Fruit fly (Drosophila melanogaster) whole organism, embryonic: ENCODE data around the gene Arp2.

Experiments used
- B-H2 ChIP-seq: fragments of 200-800 bp; sonication (Bioruptor generic); optimal IDR thresholded peaks from 2 replicates; lab custom pipeline; 2018; ENCODE audit warnings: missing biosample characterization, mild to moderate bottlenecking, missing genetic modification characterization
- BEAF-32 ChIP-seq: fragments of 200-800 bp; sonication (Bioruptor generic); optimal IDR thresholded peaks from 3 replicates; lab custom pipeline; 2017; ENCODE audit warnings: missing biosample characterization, missing genetic modification characterization, mild to moderate bottlenecking, moderate library complexity, missing genetic modification reagents
- CG11093 ChIP-seq: fragments of 200-800 bp; sonication (Bioruptor generic); IDR thresholded peaks from 3 replicates; pipeline ENCODE4 v1.3.6; 2022; ENCODE audit warnings: missing biosample characterization, missing genetic modification characterization
- CG11456 ChIP-seq: fragments of 200-800 bp; sonication (Bioruptor generic); IDR thresholded peaks from 3 replicates; pipeline ENCODE4 v1.3.6; 2022; ENCODE audit warnings: missing biosample characterization, missing genetic modification characterization
- CG14965 ChIP-seq: fragments of 200-800 bp; sonication (Bioruptor generic); optimal IDR thresholded peaks from 2 replicates; lab custom pipeline; 2016; ENCODE audit warnings: missing biosample characterization, missing genetic modification characterization, borderline replicate concordance
- CG15269 ChIP-seq: fragments of 200-800 bp; sonication (Bioruptor generic); optimal IDR thresholded peaks from 2 replicates; lab custom pipeline; 2018; ENCODE audit warnings: missing biosample characterization, mild to moderate bottlenecking, missing genetic modification characterization, moderate library complexity
- CG15696 ChIP-seq: fragments of 200-800 bp; sonication (Bioruptor generic); optimal IDR thresholded peaks from 2 replicates; lab custom pipeline; 2019; ENCODE audit warnings: missing biosample characterization, mild to moderate bottlenecking, missing genetic modification characterization, moderate library complexity
- CG1792 ChIP-seq: fragments of 200-800 bp; sonication (Bioruptor generic); optimal IDR thresholded peaks from 2 replicates; lab custom pipeline; 2016; ENCODE audit warnings: missing biosample characterization, missing genetic modification characterization
- CG18599 ChIP-seq: fragments of 200-800 bp; sonication (Bioruptor generic); optimal IDR thresholded peaks from 3 replicates; lab custom pipeline; 2017; ENCODE audit warnings: missing biosample characterization, missing genetic modification characterization, mild to moderate bottlenecking, moderate library complexity, missing genetic modification reagents
- CG18619 ChIP-seq: fragments of 200-800 bp; sonication (Bioruptor generic); optimal IDR thresholded peaks from 3 replicates; lab custom pipeline; 2017; ENCODE audit warnings: missing biosample characterization, mild to moderate bottlenecking, missing genetic modification characterization
- CG31224 ChIP-seq: fragments of 200-800 bp; sonication (Bioruptor generic); IDR thresholded peaks from 2 replicates; pipeline ENCODE4 v1.3.6; 2022; ENCODE audit warnings: missing biosample characterization, missing genetic modification characterization
- CG32532 ChIP-seq: fragments of 200-800 bp; sonication (Bioruptor generic); IDR thresholded peaks from 2 replicates; pipeline ENCODE4 v1.3.6; 2022; ENCODE audit warnings: missing biosample characterization, missing genetic modification characterization
- CG32767 ChIP-seq: fragments of 200-800 bp; sonication (Bioruptor generic); IDR thresholded peaks from 2 replicates; pipeline ENCODE4 v1.3.6; 2022; ENCODE audit warnings: missing biosample characterization, missing genetic modification characterization
- CG4360 ChIP-seq: fragments of 200-800 bp; sonication (Bioruptor generic); IDR thresholded peaks from 2 replicates; pipeline ENCODE4 v1.3.6; 2022; ENCODE audit warnings: missing biosample characterization, missing genetic modification characterization
- CG4820 ChIP-seq: fragments of 200-800 bp; sonication (Bioruptor generic); optimal IDR thresholded peaks from 3 replicates; lab custom pipeline; 2016; ENCODE audit warnings: missing biosample characterization, missing genetic modification characterization
- CG8924 ChIP-seq: fragments of 200-800 bp; optimal IDR thresholded peaks from 3 replicates; lab custom pipeline; 2019; ENCODE audit warnings: missing biosample characterization, mild to moderate bottlenecking, missing genetic modification characterization, moderate library complexity
- CG9727 ChIP-seq: fragments of 200-800 bp; sonication (Bioruptor generic); optimal IDR thresholded peaks from 3 replicates; lab custom pipeline; 2017; ENCODE audit warnings: missing biosample characterization, mild to moderate bottlenecking, missing genetic modification characterization
- Dbx ChIP-seq: fragments of 200-800 bp; sonication (Bioruptor generic); IDR thresholded peaks from 3 replicates; pipeline ENCODE4 v1.3.6; 2022; ENCODE audit warnings: missing biosample characterization, missing genetic modification characterization
- Dref ChIP-seq: fragments of 200-800 bp; sonication (Bioruptor generic); IDR thresholded peaks from 2 replicates; pipeline ENCODE4 v1.3.6; 2022; ENCODE audit warnings: missing biosample characterization, missing genetic modification characterization
- E2f1 ChIP-seq: fragments of 200-800 bp; sonication (Bioruptor generic); IDR thresholded peaks from 2 replicates; pipeline ENCODE4 v1.3.6; 2022; ENCODE audit warnings: missing biosample characterization, missing genetic modification characterization
- ERR ChIP-seq: fragments of 200-800 bp; sonication (Bioruptor generic); optimal IDR thresholded peaks from 2 replicates; lab custom pipeline; 2016; ENCODE audit warnings: missing biosample characterization, missing genetic modification characterization
- Hand ChIP-seq: fragments of 200-800 bp; sonication (Bioruptor generic); optimal IDR thresholded peaks from 2 replicates; lab custom pipeline; 2017; ENCODE audit warnings: mild to moderate bottlenecking, missing biosample characterization, missing genetic modification reagents, missing genetic modification characterization
- MTF-1 ChIP-seq: fragments of 200-800 bp; sonication (Bioruptor generic); optimal IDR thresholded peaks from 2 replicates; lab custom pipeline; 2018; ENCODE audit warnings: missing biosample characterization, mild to moderate bottlenecking, missing genetic modification characterization, borderline replicate concordance
- Mad ChIP-seq: fragments of 200-800 bp; sonication (Bioruptor generic); optimal IDR thresholded peaks from 2 replicates; lab custom pipeline; 2016; ENCODE audit warnings: missing biosample characterization, missing genetic modification characterization
- Scr ChIP-seq: fragments of 200-800 bp; sonication (Bioruptor generic); IDR thresholded peaks from 2 replicates; pipeline ENCODE4 v1.3.6; 2022; ENCODE audit warnings: missing biosample characterization, missing genetic modification characterization; ENCODE audit not compliant: partially characterized antibody
- Sin3A ChIP-seq: fragments of >200 bp; optimal IDR thresholded peaks from 2 replicates; lab custom pipeline; 2018
- Stat92E ChIP-seq, 3 experiments: fragments of >200 bp in 2 of 3; fragments of 200-800 bp in 1 of 3; sonication (Bioruptor generic) in 1 of 3; optimal IDR thresholded peaks; 2 replicates each; lab custom pipeline; 2017 to 2019; ENCODE audit warnings: missing biosample characterization in 3 of 3, missing genetic modification characterization in 3 of 3, mild to moderate bottlenecking in 1 of 3, moderate library complexity in 1 of 3
- Usf ChIP-seq: fragments of 200-800 bp; sonication (Bioruptor generic); optimal IDR thresholded peaks from 2 replicates; lab custom pipeline; 2017; ENCODE audit warnings: missing genotype, missing biosample characterization, missing genetic modification characterization
- exex ChIP-seq: fragments of 200-800 bp; sonication (Bioruptor generic); optimal IDR thresholded peaks from 4 replicates; lab custom pipeline; 2018; ENCODE audit warnings: missing biosample characterization, mild to moderate bottlenecking, missing genetic modification characterization, moderate library complexity
- fd96Cb ChIP-seq: fragments of 200-800 bp; sonication (Bioruptor generic); optimal IDR thresholded peaks from 2 replicates; lab custom pipeline; 2018; ENCODE audit warnings: missing biosample characterization, mild to moderate bottlenecking, missing genetic modification characterization, moderate library complexity
- ftz-f1 ChIP-seq: fragments of 200-800 bp; sonication (Bioruptor generic); optimal IDR thresholded peaks from 2 replicates; lab custom pipeline; 2016; ENCODE audit warnings: missing biosample characterization, missing genetic modification characterization
- gfzf ChIP-seq: fragments of 200-800 bp; sonication (Bioruptor generic); optimal IDR thresholded peaks from 2 replicates; lab custom pipeline; 2016; ENCODE audit warnings: missing biosample characterization, mild to moderate bottlenecking, missing genetic modification characterization, moderate library complexity
- gsb-n ChIP-seq: fragments of 200-800 bp; sonication (Bioruptor generic); optimal IDR thresholded peaks from 3 replicates; lab custom pipeline; 2018; ENCODE audit warnings: missing biosample characterization, mild to moderate bottlenecking, missing genetic modification characterization
- h ChIP-seq: fragments of >200 bp; optimal IDR thresholded peaks from 2 replicates; lab custom pipeline; 2017
- hb ChIP-seq: fragments of 200-800 bp; sonication (Bioruptor generic); IDR thresholded peaks from 3 replicates; pipeline ENCODE4 v1.3.6; 2022; ENCODE audit warnings: missing biosample characterization, missing genetic modification characterization; ENCODE audit not compliant: partially characterized antibody
- her ChIP-seq: fragments of 200-800 bp; sonication (Bioruptor generic); optimal IDR thresholded peaks from 2 replicates; lab custom pipeline; 2016; ENCODE audit warnings: missing biosample characterization, missing genetic modification characterization
- lola ChIP-seq, 3 experiments: fragments of >200 bp in 2 of 3; fragments of 200-800 bp in 1 of 3; sonication (Bioruptor generic) in 1 of 3; optimal IDR thresholded peaks; 2 replicates each; lab custom pipeline; 2017 to 2019; ENCODE audit warnings: missing biosample characterization in 3 of 3, missing genetic modification characterization in 3 of 3, mild to moderate bottlenecking in 1 of 3, moderate library complexity in 1 of 3
- luna ChIP-seq: fragments of 200-800 bp; sonication (Bioruptor generic); optimal IDR thresholded peaks from 2 replicates; lab custom pipeline; 2016; ENCODE audit warnings: missing biosample characterization, missing genetic modification characterization
- mirr ChIP-seq: fragments of 200-800 bp; sonication (Bioruptor generic); optimal IDR thresholded peaks from 3 replicates; lab custom pipeline; 2018; ENCODE audit warnings: missing biosample characterization, mild to moderate bottlenecking, missing genetic modification characterization
- odd ChIP-seq: fragments of 200-800 bp; sonication (Bioruptor generic); optimal IDR thresholded peaks from 2 replicates; lab custom pipeline; 2017; ENCODE audit warnings: missing biosample characterization, mild to moderate bottlenecking, missing genetic modification characterization
- pfk ChIP-seq: fragments of 200-800 bp; sonication (Bioruptor generic); optimal IDR thresholded peaks from 2 replicates; lab custom pipeline; 2018; ENCODE audit warnings: missing biosample characterization, mild to moderate bottlenecking, missing genetic modification characterization, moderate library complexity
- pita ChIP-seq: fragments of 200-800 bp; sonication (Bioruptor generic); optimal IDR thresholded peaks from 2 replicates; lab custom pipeline; 2017; ENCODE audit warnings: missing biosample characterization, mild to moderate bottlenecking, missing genetic modification characterization
- sens ChIP-seq: fragments of 200-800 bp; sonication (Bioruptor generic); peaks from one replicate; lab custom pipeline; 2016; ENCODE audit warnings: missing biosample characterization, missing genetic modification characterization
- shn ChIP-seq: fragments of 200-800 bp; sonication (Bioruptor generic); optimal IDR thresholded peaks from 3 replicates; lab custom pipeline; 2016; ENCODE audit warnings: missing biosample characterization, missing genetic modification characterization
- sima ChIP-seq: fragments of 200-800 bp; sonication (Bioruptor generic); optimal IDR thresholded peaks from 2 replicates; lab custom pipeline; 2016; ENCODE audit warnings: missing biosample characterization, missing genetic modification characterization
- sqz ChIP-seq: fragments of 200-800 bp; sonication (Bioruptor generic); optimal IDR thresholded peaks from 3 replicates; lab custom pipeline; 2018; ENCODE audit warnings: missing biosample characterization, mild to moderate bottlenecking, missing genetic modification characterization
- tio ChIP-seq: fragments of 200-800 bp; sonication (Bioruptor generic); optimal IDR thresholded peaks from 2 replicates; lab custom pipeline; 2017; ENCODE audit warnings: missing biosample characterization, missing genetic modification characterization, inconsistent platforms
- tll ChIP-seq, 2 experiments: fragments of 200-800 bp in 1 of 2; fragments of >200 bp in 1 of 2; sonication (Bioruptor generic) in 1 of 2; optimal IDR thresholded peaks; 2 replicates each; lab custom pipeline; 2017 to 2019; ENCODE audit warnings: missing biosample characterization in 2 of 2, missing genetic modification characterization in 2 of 2, mild to moderate bottlenecking in 1 of 2, moderate library complexity in 1 of 2
- zfh1 ChIP-seq: fragments of 200-800 bp; sonication (Bioruptor generic); IDR thresholded peaks from 3 replicates; pipeline ENCODE4 v1.3.6; 2022; ENCODE audit warnings: missing biosample characterization, missing genetic modification characterization
- zfh2 ChIP-seq: fragments of 200-800 bp; sonication (Bioruptor generic); optimal IDR thresholded peaks from 2 replicates; lab custom pipeline; 2016; ENCODE audit warnings: missing biosample characterization, missing genetic modification characterization

The Arp2 gene

DNA sequence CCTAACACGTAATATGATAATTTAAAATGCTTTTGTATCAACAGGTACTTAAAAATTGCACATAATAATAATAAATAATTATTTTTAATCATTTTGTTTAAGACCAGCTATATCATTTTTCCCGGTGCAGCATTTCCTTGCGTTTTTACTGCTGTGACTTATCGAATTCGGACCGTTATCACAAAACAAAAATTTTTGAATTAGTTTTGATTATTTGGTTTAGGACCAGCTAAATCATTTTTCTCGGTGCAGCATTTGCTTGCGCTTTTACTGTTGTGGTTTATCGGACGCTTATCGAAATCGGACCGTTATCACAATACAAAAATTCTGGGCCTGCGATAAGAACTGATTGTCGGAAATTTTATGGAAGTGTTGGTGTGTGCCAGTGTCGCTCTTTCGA lies 1.2 kb downstream of the Arp2 start (continued):
- TF ChIP-seq Stat92E (GFP tag; optimal IDR thresholded peaks at IDR 0.05; lab: Kevin White, UChicago) (peak in 1 of 3 experiments; percentile 34), her (peak; percentile 58), sens (peak; percentile 91), exex (tag; lab: Kevin White, UChicago) (peak; percentile 79), CG9727 (peak; percentile 87), ERR (no peak), Mad (GFP tag; lab: Kevin White, UChicago) (peak; percentile 61), CG32532 (GFP tag; lab: Robert Waterston, UW) (peak; percentile 80; the same call in 1 of the 2 replicates), zfh1 (GFP tag; lab: Robert Waterston, UW) (peak; percentile 82), fd96Cb (tag; lab: Kevin White, UChicago) (peak; percentile 82), Sin3A (lab: Kevin White, UChicago) (peak; percentile 2), ftz-f1 (GFP tag; lab: Kevin White, UChicago) (no peak), luna (peak; percentile 14), pfk (GFP tag; lab: Kevin White, UChicago) (no peak), shn (GFP tag; lab: Kevin White, UChicago) (peak; percentile 11), CG15269 (tag; lab: Kevin White, UChicago) (peak; percentile 86), CG11456 (GFP tag; lab: Robert Waterston, UW) (no peak; the same call in 1 of the 3 replicates), gfzf (GFP tag; lab: Kevin White, UChicago) (no peak), E2f1 (GFP tag; lab: Robert Waterston, UW) (peak; percentile 81), CG31224 (GFP tag; lab: Robert Waterston, UW) (peak; percentile 57; the same call in 1 of the 2 replicates), CG18599 (GFP tag; lab: Kevin White, UChicago) (peak; percentile 86), CG8924 (tag; lab: Kevin White, UChicago) (peak; percentile 86), CG15696 (tag; lab: Kevin White, UChicago) (peak; percentile 52), odd (peak; percentile 76), lola (GFP tag; optimal IDR thresholded peaks at IDR 0.05; lab: Kevin White, UChicago) (peak in 1 of 3 experiments; percentile 71), CG32767 (peak; percentile 52; the same call in 1 of the 2 replicates), sqz (GFP tag; lab: Kevin White, UChicago) (peak; percentile 59), Dref (GFP tag; lab: Robert Waterston, UW) (peak; percentile 50), CG4360 (no peak), Hand (GFP tag; lab: Kevin White, UChicago) (peak; percentile 80), tll (GFP tag; optimal IDR thresholded peaks at IDR 0.05; lab: Kevin White, UChicago) (no peak), zfh2 (GFP tag; lab: Kevin White, UChicago) (peak; percentile 54), CG4820 (peak; percentile 69), CG11093 (GFP tag; lab: Robert Waterston, UW) (no peak), sima (no peak), MTF-1 (peak; percentile 60), CG14965 (no peak), mirr (peak; percentile 78), tio (GFP tag; lab: Kevin White, UChicago) (peak; percentile 85), pita (GFP tag; lab: Kevin White, UChicago) (no peak), CG1792 (GFP tag; lab: Kevin White, UChicago) (peak; percentile 55), Scr (GFP tag; lab: Robert Waterston, UW) (no peak), h (lab: Kevin White, UChicago) (no peak), Dbx (GFP tag; lab: Robert Waterston, UW) (peak; percentile 73; the same call in 2 of the 3 replicates), B-H2 (GFP tag; lab: Kevin White, UChicago) (peak; percentile 10), CG18619 (GFP tag; lab: Kevin White, UChicago) (peak; percentile 76), Usf (GFP tag; lab: Kevin White, UChicago) (peak; percentile 53), gsb-n (tag; lab: Kevin White, UChicago) (peak; percentile 79), hb (no peak), BEAF-32 (GFP tag; lab: Kevin White, UChicago) (no peak)
